Fruit fly (Drosophila melanogaster) Kc167 (cell line): ENCODE data around the gene P5cr-2.

Experiments
- Myc ChIP-seq: fragments of >200 bp; optimal IDR thresholded peaks from 2 replicates; lab custom pipeline; 2017; ENCODE audit warnings: missing external identifiers
- Sin3A ChIP-seq: fragments of >200 bp; optimal IDR thresholded peaks from 2 replicates; lab custom pipeline; 2018; ENCODE audit warnings: missing external identifiers

DNA sequence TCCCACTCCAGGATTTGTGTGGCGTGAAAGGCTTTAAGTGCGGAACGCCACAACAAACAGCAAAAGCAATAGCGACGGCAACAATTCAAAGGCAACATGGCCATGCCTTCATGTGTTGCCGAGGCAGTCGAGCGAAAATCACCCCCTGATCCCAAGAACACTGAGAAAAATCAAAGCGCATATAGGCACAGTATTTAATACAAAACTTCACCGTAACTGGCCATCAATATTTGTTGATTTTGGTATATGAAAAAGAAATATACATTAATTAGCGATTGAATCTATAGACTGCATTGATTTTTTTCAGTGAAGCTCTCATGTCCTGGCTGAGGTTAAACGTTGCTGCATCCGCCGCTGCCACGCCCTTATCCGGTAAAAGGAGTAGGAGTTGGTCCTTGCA lies 33.5 kb upstream of the P5cr-2 start:
- TF ChIP-seq Sin3A (lab: Kevin White, UChicago) = no peak
- no peak for TF ChIP-seq Myc
